Fruit fly (Drosophila melanogaster): Measurements from ENCODE around the gene CG15478.
A peak's percentile ranks its signal among the peaks of the same experiment; 100 is the strongest.

Gene CG15478

dm6 chrX:7706398-7707349, 11.1 kb downstream of the CG15478 start (continued):
- TF ChIP-seq Hsf (GFP tag; optimal IDR thresholded peaks at IDR 0.05) (peak; percentile 82), crc (GFP tag; optimal IDR thresholded peaks at IDR 0.05) (peak; percentile 40), CG4707 (GFP tag; optimal IDR thresholded peaks at IDR 0.05) (peak; percentile 92), nmo (GFP tag; optimal IDR thresholded peaks at IDR 0.05) (peak; percentile 98), Myb (GFP tag; optimal IDR thresholded peaks at IDR 0.05) (peak; percentile 30), disco-r (GFP tag; optimal IDR thresholded peaks at IDR 0.05) (no peak), Camta (GFP tag; optimal IDR thresholded peaks at IDR 0.05) (no peak), slbo (GFP tag; IDR thresholded peaks at IDR 0.05) (peak; percentile 99), GATAe (GFP tag; conservative IDR thresholded peaks at IDR 0.05) (peak; percentile 95), gce (GFP tag; IDR thresholded peaks at IDR 0.05) (peak; percentile 98), H15 (GFP tag; IDR thresholded peaks at IDR 0.05) (peak; percentile 98), dmrt11E (tag; optimal IDR thresholded peaks at IDR 0.05) (peak; percentile 91), Atf-2 (GFP tag; optimal IDR thresholded peaks at IDR 0.05) (peak; percentile 56), gcm2 (GFP tag; optimal IDR thresholded peaks at IDR 0.05) (peak; percentile 5), abd-A (tag; optimal IDR thresholded peaks at IDR 0.05) (peak; percentile 98), CG5245 (GFP tag; optimal IDR thresholded peaks at IDR 0.05) (peak; percentile 93), CG12942 (GFP tag; optimal IDR thresholded peaks at IDR 0.05) (peak; percentile 95), zfh1 (GFP tag; IDR thresholded peaks at IDR 0.05) (peak; percentile 98), maf-S (GFP tag; optimal IDR thresholded peaks at IDR 0.05) (peak; percentile 40), CG10147 (GFP tag; optimal IDR thresholded peaks at IDR 0.05) (peak; percentile 98), Side (GFP tag; optimal IDR thresholded peaks at IDR 0.05) (peak; percentile 1), croc (GFP tag; conservative IDR thresholded peaks at IDR 0.05) (peak; percentile 96), HmgD (GFP tag; optimal IDR thresholded peaks at IDR 0.05) (no peak), Drgx (GFP tag; IDR thresholded peaks at IDR 0.05) (peak; percentile 99), CG14441 (GFP tag; IDR thresholded peaks at IDR 0.05) (peak; percentile 99), sd (tag; optimal IDR thresholded peaks at IDR 0.05) (peak; percentile 94), CG34376 (GFP tag; optimal IDR thresholded peaks at IDR 0.05) (peak; percentile 98), zfh2 (GFP tag; optimal IDR thresholded peaks at IDR 0.05) (peak; percentile 85), Optix (GFP tag; IDR thresholded peaks at IDR 0.05) (peak; percentile 95), Usf (GFP tag; optimal IDR thresholded peaks at IDR 0.05) (peak; percentile 92), otp (GFP tag; IDR thresholded peaks at IDR 0.05) (peak; percentile 98), Sin3A (optimal IDR thresholded peaks at IDR 0.05) (no peak), sens-2 (GFP tag; IDR thresholded peaks at IDR 0.05) (peak; percentile 95), aop (GFP tag; IDR thresholded peaks at IDR 0.05) (peak; percentile 90), CG9817 (tag; optimal IDR thresholded peaks at IDR 0.05) (peak; percentile 99), sc (optimal IDR thresholded peaks at IDR 0.05) (no peak), sc (GFP tag; optimal IDR thresholded peaks at IDR 0.05) (peak; percentile 90), Oli (tag; optimal IDR thresholded peaks at IDR 0.05) (peak; percentile 98), CG6791 (GFP tag; IDR thresholded peaks at IDR 0.05; ENCODE audit: partially characterized antibody) (no peak), Sry-δ (GFP tag; optimal IDR thresholded peaks at IDR 0.05) (no peak), fru (optimal IDR thresholded peaks at IDR 0.05) (no peak), CrebB (tag; optimal IDR thresholded peaks at IDR 0.05) (peak; percentile 98), ato (GFP tag; IDR thresholded peaks at IDR 0.05; ENCODE audit: partially characterized antibody) (no peak), usp (GFP tag; optimal IDR thresholded peaks at IDR 0.05) (no peak), CG3838 (GFP tag; optimal IDR thresholded peaks at IDR 0.05) (peak; percentile 88), CG3163 (GFP tag; optimal IDR thresholded peaks at IDR 0.05) (peak; percentile 90), HLH3B (GFP tag; IDR thresholded peaks at IDR 0.05) (peak; percentile 99), CG10321 (GFP tag; IDR thresholded peaks at IDR 0.05) (peak; percentile 85), CG6683 (GFP tag; optimal IDR thresholded peaks at IDR 0.05) (peak; percentile 96), CkIIα-i1 (GFP tag; IDR thresholded peaks at IDR 0.05) (peak; percentile 94), CG33213 (GFP tag; optimal IDR thresholded peaks at IDR 0.05) (peak; percentile 41)

Measured in whole organism, embryonic.